Worm (Caenorhabditis elegans): ENCODE results near the gene D2024.4.

DNA sequence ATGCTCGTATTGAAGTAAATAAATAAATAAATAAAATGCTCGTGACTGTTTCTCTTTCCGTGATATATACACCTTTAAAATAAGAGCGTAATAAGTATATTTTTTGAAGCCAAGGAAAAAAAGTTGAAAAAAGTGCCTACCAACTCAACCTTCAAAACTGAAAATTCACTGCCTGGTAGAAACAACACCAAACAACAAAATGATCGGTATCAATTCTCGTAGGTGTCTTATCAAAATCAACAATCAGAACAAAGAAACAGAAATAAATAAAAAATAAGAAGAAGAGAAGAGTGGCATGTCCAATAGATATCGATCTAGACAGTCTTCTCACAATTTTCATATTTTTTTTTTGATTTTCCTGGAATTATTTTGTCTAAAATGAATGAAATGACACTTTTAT is 12.9 kb downstream of the D2024.4 start, which contains the start of gene afmd-1:
- no peak for TF ChIP-seq ceh-82 (tag; optimal IDR thresholded peaks at IDR 0.05)
- no peak for TF ChIP-seq ceh-28 (tag; optimal IDR thresholded peaks at IDR 0.05)
